Worm (Caenorhabditis elegans) whole organism, young adult: ENCODE data around the gene H17B01.5.
A peak's percentile ranks its signal among the peaks of the same experiment; 100 is the strongest.

Source experiments
- B0019.2 ChIP-seq: fragments of 200-800 bp; sonication (Bioruptor generic); conservative IDR thresholded peaks from 2 replicates; pipeline ENCODE4 v1.3.6; 2022; ENCODE audit warnings: missing genetic modification reagents, missing genetic modification characterization, missing compliant biosample characterization
- B0336.3 ChIP-seq: fragments of 200-800 bp; sonication (Bioruptor generic); IDR thresholded peaks from 2 replicates; pipeline ENCODE4 v1.3.6; 2022; ENCODE audit warnings: missing genetic modification characterization, missing compliant biosample characterization
- C06A6.2 ChIP-seq: fragments of 200-800 bp; sonication (Bioruptor generic); conservative IDR thresholded peaks from 2 replicates; pipeline ENCODE4 v1.3.6; 2022; ENCODE audit warnings: missing genetic modification characterization, missing compliant biosample characterization
- F33H1.4 ChIP-seq: fragments of 200-800 bp; sonication (Bioruptor generic); IDR thresholded peaks from 2 replicates; pipeline ENCODE4 v1.3.6; 2022; ENCODE audit warnings: missing genetic modification reagents, missing genetic modification characterization, missing compliant biosample characterization
- F49E8.2 ChIP-seq: sonication (generic microtip); optimal IDR thresholded peaks from 3 replicates; lab custom pipeline; 2017; ENCODE audit warnings: missing genetic modification characterization, mild to moderate bottlenecking, missing compliant biosample characterization, antibody characterized with exemption, moderate library complexity; ENCODE audit not compliant: insufficient read depth
- F52B5.7 ChIP-seq: sonication (generic microtip); optimal IDR thresholded peaks from 2 replicates; lab custom pipeline; 2016; ENCODE audit warnings: mild to moderate bottlenecking, missing genetic modification characterization, missing compliant biosample characterization
- Y53G8AR.9 ChIP-seq: fragments of 200-800 bp; sonication (Bioruptor generic); conservative IDR thresholded peaks from 2 replicates; pipeline ENCODE4 v1.3.6; 2022; ENCODE audit warnings: missing genetic modification reagents, missing genetic modification characterization, missing compliant biosample characterization
- Y67H2A.10 ChIP-seq: fragments of 200-800 bp; sonication (Bioruptor generic); conservative IDR thresholded peaks from 2 replicates; pipeline ENCODE4 v1.3.6; 2022; ENCODE audit warnings: missing genetic modification reagents, missing genetic modification characterization, missing compliant biosample characterization
- Y79H2A.3 ChIP-seq: fragments of 200-800 bp; sonication (Bioruptor generic); conservative IDR thresholded peaks from 2 replicates; pipeline ENCODE4 v1.3.6; 2022; ENCODE audit warnings: missing genetic modification reagents, missing genetic modification characterization, missing compliant biosample characterization
- Y95B8A.8 ChIP-seq: fragments of 200-800 bp; sonication (Bioruptor generic); IDR thresholded peaks from 2 replicates; pipeline ENCODE4 v1.3.6; 2022; ENCODE audit warnings: missing genetic modification reagents, missing genetic modification characterization, missing compliant biosample characterization
- aptf-3 ChIP-seq: fragments of 200-800 bp; sonication (Bioruptor generic); IDR thresholded peaks from 2 replicates; pipeline ENCODE4 v1.3.6; 2022; ENCODE audit warnings: missing genetic modification characterization, missing compliant biosample characterization
- attf-3 ChIP-seq: fragments of 200-800 bp; sonication (Bioruptor generic); conservative IDR thresholded peaks from 2 replicates; pipeline ENCODE4 v1.3.6; 2022; ENCODE audit warnings: missing genetic modification reagents, missing genetic modification characterization, missing compliant biosample characterization
- bed-2 ChIP-seq: fragments of 200-800 bp; sonication (Bioruptor generic); IDR thresholded peaks from 2 replicates; pipeline ENCODE4 v1.3.6; 2022; ENCODE audit warnings: missing genetic modification reagents, missing genetic modification characterization, missing compliant biosample characterization
- ccch-3 ChIP-seq: fragments of 200-800 bp; sonication (Bioruptor generic); optimal IDR thresholded peaks from 2 replicates; lab custom pipeline; 2018; ENCODE audit warnings: mild to moderate bottlenecking, missing genetic modification characterization, missing compliant biosample characterization
- cebp-1 ChIP-seq, 2 experiments: fragments of 200-800 bp in 1 of 2; sonication (Bioruptor generic) in 1 of 2; sonication (generic microtip) in 1 of 2; IDR thresholded peaks in 1 of 2; optimal IDR thresholded peaks in 1 of 2; 2 replicates each; pipeline versions ENCODE4 v1.3.6 to Lab custom; 2017 to 2022; ENCODE audit warnings: missing compliant biosample characterization in 2 of 2, missing genetic modification characterization in 2 of 2, mild to moderate bottlenecking in 1 of 2, missing genetic modification reagents in 1 of 2, moderate library complexity in 1 of 2
- ceh-100 ChIP-seq: fragments of 200-800 bp; sonication (Bioruptor generic); IDR thresholded peaks from 2 replicates; pipeline ENCODE4 v1.3.6; 2022; ENCODE audit warnings: missing genetic modification reagents, missing genetic modification characterization, missing compliant biosample characterization
- ceh-27 ChIP-seq: fragments of 200-800 bp; sonication (Bioruptor generic); optimal IDR thresholded peaks from 2 replicates; lab custom pipeline; 2018; ENCODE audit warnings: mild to moderate bottlenecking, missing genetic modification characterization, moderate library complexity, missing compliant biosample characterization
- ceh-91 ChIP-seq: fragments of 200-800 bp; sonication (Bioruptor generic); IDR thresholded peaks from 2 replicates; pipeline ENCODE4 v1.3.6; 2022; ENCODE audit warnings: missing genetic modification reagents, missing genetic modification characterization, missing compliant biosample characterization
- chd-7 ChIP-seq: sonication (generic microtip); optimal IDR thresholded peaks from 2 replicates; lab custom pipeline; 2016; ENCODE audit warnings: mild to moderate bottlenecking, missing genetic modification characterization, moderate library complexity, missing compliant biosample characterization
- dpff-1 ChIP-seq: sonication (generic microtip); optimal IDR thresholded peaks from 2 replicates; lab custom pipeline; 2017; ENCODE audit warnings: mild to moderate bottlenecking, missing genetic modification characterization, missing compliant biosample characterization
- dpl-1 ChIP-seq: fragments of 150-350 bp; optimal IDR thresholded peaks from 2 replicates; lab custom pipeline; 2014; ENCODE audit warnings: missing biosample characterization, missing genetic modification reagents, missing genetic modification characterization
- ets-4 ChIP-seq: fragments of 200-800 bp; sonication (Bioruptor generic); optimal IDR thresholded peaks from 2 replicates; lab custom pipeline; 2018; ENCODE audit warnings: mild to moderate bottlenecking, missing genetic modification characterization, missing compliant biosample characterization
- hlh-12 ChIP-seq: sonication (generic microtip); optimal IDR thresholded peaks from 2 replicates; lab custom pipeline; 2016; ENCODE audit warnings: missing genetic modification characterization, missing compliant biosample characterization
- hmg-1.2 ChIP-seq: fragments of 200-800 bp; sonication (Bioruptor generic); IDR thresholded peaks from 2 replicates; pipeline ENCODE4 v1.3.6; 2022; ENCODE audit warnings: missing genetic modification reagents, missing genetic modification characterization, missing compliant biosample characterization
- hmg-20 ChIP-seq: fragments of 200-800 bp; sonication (Bioruptor generic); IDR thresholded peaks from 2 replicates; pipeline ENCODE4 v1.3.6; 2022; ENCODE audit warnings: missing genetic modification reagents, missing genetic modification characterization, missing compliant biosample characterization
- hrde-1 ChIP-seq: sonication (generic microtip); optimal IDR thresholded peaks from 2 replicates; lab custom pipeline; 2016; ENCODE audit warnings: missing genetic modification characterization, mild to moderate bottlenecking, missing compliant biosample characterization, moderate library complexity, missing genotype, missing genetic modification reagents, borderline replicate concordance
- let-526 ChIP-seq: fragments of 200-800 bp; sonication (Bioruptor generic); IDR thresholded peaks from 2 replicates; pipeline ENCODE4 v1.3.6; 2022; ENCODE audit warnings: missing genetic modification reagents, missing genetic modification characterization, missing compliant biosample characterization
- let-607 ChIP-seq, 2 experiments: fragments of 200-800 bp in 1 of 2; sonication (Bioruptor generic) in 1 of 2; sonication (generic microtip) in 1 of 2; optimal IDR thresholded peaks; 2 replicates each; lab custom pipeline; 2016 to 2018; ENCODE audit warnings: mild to moderate bottlenecking in 2 of 2, missing compliant biosample characterization in 2 of 2, missing genetic modification characterization in 2 of 2, moderate library complexity in 2 of 2, missing genotype in 1 of 2
- lin-40 ChIP-seq: sonication (generic microtip); optimal IDR thresholded peaks from 2 replicates; lab custom pipeline; 2016; ENCODE audit warnings: missing genetic modification characterization, mild to moderate bottlenecking, missing compliant biosample characterization, missing genotype, missing genetic modification reagents
- lsl-1 ChIP-seq: fragments of 200-800 bp; sonication (Bioruptor generic); optimal IDR thresholded peaks from 2 replicates; lab custom pipeline; 2018; ENCODE audit warnings: mild to moderate bottlenecking, missing genetic modification characterization, moderate library complexity, missing compliant biosample characterization
- lsy-27 ChIP-seq: sonication (generic microtip); optimal IDR thresholded peaks from 2 replicates; lab custom pipeline; 2017; ENCODE audit warnings: missing genetic modification characterization, mild to moderate bottlenecking, missing compliant biosample characterization, antibody characterized with exemption, missing genotype, borderline replicate concordance; ENCODE audit not compliant: insufficient read depth
- madf-3 ChIP-seq: fragments of 200-800 bp; sonication (Bioruptor generic); IDR thresholded peaks from 2 replicates; pipeline ENCODE4 v1.3.6; 2022; ENCODE audit warnings: missing genetic modification reagents, missing genetic modification characterization, missing compliant biosample characterization
- nfya-2 ChIP-seq: fragments of 200-800 bp; sonication (Bioruptor generic); IDR thresholded peaks from 2 replicates; pipeline ENCODE4 v1.3.6; 2022; ENCODE audit warnings: missing genetic modification reagents, missing genetic modification characterization, missing compliant biosample characterization
- nfyb-1 ChIP-seq: fragments of 200-800 bp; sonication (Bioruptor generic); IDR thresholded peaks from 2 replicates; pipeline ENCODE4 v1.3.6; 2022; ENCODE audit warnings: missing genetic modification reagents, missing genetic modification characterization, missing compliant biosample characterization
- pha-4 ChIP-seq: fragments of 150-350 bp; sonication (generic microtip); optimal IDR thresholded peaks from 2 replicates; lab custom pipeline; 2014; ENCODE audit warnings: missing biosample characterization, missing genetic modification reagents, missing genetic modification characterization
- rpc-1 ChIP-seq, 2 experiments: fragments of 150-350 bp in 1 of 2; sonication (generic microtip) in 1 of 2; optimal IDR thresholded peaks; 2 replicates each; lab custom pipeline; 2014 to 2018; ENCODE audit warnings: missing biosample characterization in 1 of 2, missing genetic modification characterization in 1 of 2, missing genetic modification reagents in 1 of 2, missing genotype in 1 of 2
- sdz-38 ChIP-seq: sonication (generic microtip); optimal IDR thresholded peaks from 2 replicates; lab custom pipeline; 2016; ENCODE audit warnings: missing genotype, missing genetic modification characterization, missing compliant biosample characterization
- snpc-4 ChIP-seq, 5 experiments: fragments of 150-350 bp in 1 of 5; sonication (generic microtip) in 4 of 5; optimal IDR thresholded peaks; 2 replicates each; lab custom pipeline; 2014 to 2018; ENCODE audit warnings: missing genetic modification characterization in 5 of 5, missing biosample characterization in 3 of 5, antibody characterized with exemption in 2 of 5, mild to moderate bottlenecking in 2 of 5, missing compliant biosample characterization in 2 of 5, missing genotype in 2 of 5, moderate library complexity in 2 of 5, missing genetic modification reagents in 1 of 5
- somi-1 ChIP-seq: fragments of 200-800 bp; sonication (Bioruptor generic); optimal IDR thresholded peaks from 2 replicates; lab custom pipeline; 2018; ENCODE audit warnings: mild to moderate bottlenecking, missing genetic modification characterization, missing compliant biosample characterization
- unc-62 ChIP-seq: fragments of 150-350 bp; optimal IDR thresholded peaks from 2 replicates; lab custom pipeline; 2014; ENCODE audit warnings: missing biosample characterization, missing genetic modification reagents, missing genetic modification characterization
- zfh-2 ChIP-seq: fragments of 200-800 bp; sonication (Bioruptor generic); conservative IDR thresholded peaks from 2 replicates; pipeline ENCODE4 v1.3.6; 2022; ENCODE audit warnings: missing genetic modification reagents, missing genetic modification characterization, missing compliant biosample characterization
- zim-3 ChIP-seq: sonication (generic microtip); optimal IDR thresholded peaks from 2 replicates; lab custom pipeline; 2017; ENCODE audit warnings: mild to moderate bottlenecking, missing genetic modification characterization, moderate library complexity, missing compliant biosample characterization
- ztf-18 ChIP-seq: sonication (generic microtip); optimal IDR thresholded peaks from 2 replicates; lab custom pipeline; 2016; ENCODE audit warnings: missing genotype, mild to moderate bottlenecking, missing genetic modification characterization, missing compliant biosample characterization
- ztf-6 ChIP-seq: fragments of 200-800 bp; sonication (Bioruptor generic); IDR thresholded peaks from 2 replicates; pipeline ENCODE4 v1.3.6; 2022; ENCODE audit warnings: missing genetic modification reagents, missing genetic modification characterization, missing compliant biosample characterization

Gene H17B01.5

DNA sequence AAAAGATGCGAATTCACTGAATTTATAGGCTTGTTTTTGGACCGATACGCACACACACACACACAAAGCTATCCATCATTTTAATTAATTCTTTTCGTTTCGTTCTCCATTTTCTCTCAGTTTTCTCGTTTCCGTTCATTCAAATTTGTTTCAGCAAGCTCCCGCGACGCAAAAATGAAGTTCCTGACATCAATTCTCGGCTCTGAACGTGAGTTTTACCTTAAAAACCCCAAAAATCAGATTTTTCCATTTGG is 35.1 kb downstream of the H17B01.5 start, which contains the start of gene Y51H7C.3:
Gene Y51H7C.3, plus strand, starts transcription at position 155 of the 254 bp plus-strand sequence.
- TF ChIP-seq lsy-27 (tag; lab: Kevin White, UChicago): no peak
- no peak for TF ChIP-seq F52B5.7
- TF ChIP-seq madf-3 (GFP tag; lab: Robert Waterston, UW): no peak
- TF ChIP-seq C06A6.2 (GFP tag; lab: Robert Waterston, UW): no peak
- TF ChIP-seq lin-40 (tag; lab: Kevin White, UChicago): no peak
- TF ChIP-seq Y95B8A.8 (GFP tag; lab: Robert Waterston, UW): no peak
- no peak for TF ChIP-seq ceh-100 (GFP tag; lab: Robert Waterston, UW)
- TF ChIP-seq nfya-2 (GFP tag; lab: Robert Waterston, UW): no peak
- TF ChIP-seq dpff-1: no peak
- TF ChIP-seq B0019.2 (GFP tag; lab: Robert Waterston, UW): no peak
- TF ChIP-seq hlh-12 (tag; lab: Kevin White, UChicago): no peak
- TF ChIP-seq ztf-18 (tag; lab: Kevin White, UChicago): no peak
- TF ChIP-seq let-526 (GFP tag; lab: Robert Waterston, UW): no peak
- TF ChIP-seq ztf-6 (GFP tag; lab: Robert Waterston, UW): no peak
- TF ChIP-seq pha-4: no peak
- TF ChIP-seq unc-62 (GFP tag; lab: Kevin White, UChicago): no peak
- TF ChIP-seq hrde-1: no peak
- TF ChIP-seq zfh-2 (GFP tag; lab: Robert Waterston, UW): no peak

DNA sequence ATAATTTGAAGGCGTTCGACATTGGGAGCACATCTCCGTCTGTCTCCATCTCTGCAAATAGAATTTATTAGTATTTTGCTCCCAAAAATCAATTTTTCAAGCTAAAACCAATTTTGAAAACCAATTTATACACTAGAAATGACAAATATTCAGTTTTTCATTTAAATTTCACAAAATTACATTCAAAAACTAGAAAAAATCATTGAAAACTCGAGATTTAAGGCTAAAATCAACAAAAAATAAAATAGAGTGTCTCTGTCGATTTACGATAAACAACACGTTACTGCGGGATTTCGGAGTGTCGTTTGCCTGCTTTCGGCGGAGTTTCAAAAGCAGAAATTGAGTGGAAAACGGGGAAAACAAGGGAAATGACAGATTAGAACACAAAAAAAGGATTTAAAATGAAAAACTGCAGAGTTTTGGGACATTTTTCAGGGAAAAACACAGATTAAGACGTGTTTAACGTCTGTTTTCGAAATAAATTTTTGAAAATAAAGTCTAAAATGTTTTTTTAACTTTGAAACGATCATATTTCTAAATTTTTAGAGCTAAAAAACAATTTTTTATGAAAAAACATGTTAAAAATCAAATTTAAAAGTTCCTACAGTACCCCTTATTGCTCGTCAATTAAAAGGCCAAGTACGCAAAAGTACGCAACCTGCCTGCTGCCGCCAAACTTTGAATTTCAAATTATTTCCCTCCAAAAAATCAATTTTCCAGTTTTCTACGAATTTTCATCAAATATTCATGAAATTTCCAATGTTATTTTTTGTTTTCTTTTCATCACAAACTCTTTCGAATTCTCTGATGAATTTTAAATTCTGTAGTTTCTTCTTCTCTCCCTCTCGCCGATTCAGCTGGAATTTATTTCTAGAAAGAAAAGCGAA is 35.7 kb downstream of the H17B01.5 start, which contains the start of gene nol-6:
Gene nol-6, minus strand, starts transcription at position 51 of the 887 bp plus-strand sequence.
- TF ChIP-seq F52B5.7 (no peak), dpl-1 (peak; percentile 75), Y53G8AR.9 (no peak), Y67H2A.10 (no peak), rpc-1 (optimal IDR thresholded peaks at IDR 0.05; lab: Kevin White, UChicago) (no peak), rpc-1 (tag; optimal IDR thresholded peaks at IDR 0.05; lab: Kevin White, UChicago) (no peak), ceh-27 (GFP tag; lab: Kevin White, UChicago) (no peak), ets-4 (no peak), ceh-91 (GFP tag; lab: Robert Waterston, UW) (peak; percentile 42; the same call in 1 of the 2 replicates), cebp-1 (GFP tag; IDR thresholded peaks at IDR 0.05; lab: Robert Waterston, UW) (no peak), cebp-1 (tag; optimal IDR thresholded peaks at IDR 0.05; lab: Kevin White, UChicago) (no peak), F49E8.2 (tag; lab: Kevin White, UChicago) (no peak), hmg-1.2 (GFP tag; lab: Robert Waterston, UW) (peak; percentile 6; the same call in 1 of the 2 replicates), bed-2 (GFP tag; lab: Robert Waterston, UW) (no peak), Y79H2A.3 (GFP tag; lab: Robert Waterston, UW) (no peak), C06A6.2 (GFP tag; lab: Robert Waterston, UW) (no peak), F33H1.4 (GFP tag; lab: Robert Waterston, UW) (peak; percentile 20; the same call in 1 of the 2 replicates), nfyb-1 (GFP tag; lab: Robert Waterston, UW) (no peak), zim-3 (tag; lab: Kevin White, UChicago) (no peak), somi-1 (GFP tag; lab: Kevin White, UChicago) (no peak), lsl-1 (GFP tag; lab: Kevin White, UChicago) (peak; percentile 76), B0336.3 (GFP tag; lab: Robert Waterston, UW) (no peak), attf-3 (GFP tag; lab: Robert Waterston, UW) (peak; percentile 92), snpc-4 (GFP tag; optimal IDR thresholded peaks at IDR 0.05; lab: Kevin White, UChicago) (no peak), snpc-4 (tag; optimal IDR thresholded peaks at IDR 0.05; lab: Kevin White, UChicago) (no peak), let-607 (tag; optimal IDR thresholded peaks at IDR 0.05; lab: Kevin White, UChicago) (no peak), aptf-3 (GFP tag; lab: Robert Waterston, UW) (no peak), hmg-20 (GFP tag; lab: Robert Waterston, UW) (no peak), chd-7 (tag; lab: Kevin White, UChicago) (no peak), ccch-3 (GFP tag; lab: Kevin White, UChicago) (no peak), sdz-38 (tag; lab: Kevin White, UChicago) (no peak)
